Fruit fly (Drosophila melanogaster) whole organism: ENCODE measurements around the gene IFT57.

Experiments
- CG8478 ChIP-seq: fragments of >200 bp; optimal IDR thresholded peaks from 2 replicates; lab custom pipeline; 2018; ENCODE audit warnings: inconsistent platforms
- Dll ChIP-seq: fragments of >200 bp; optimal IDR thresholded peaks from 2 replicates; lab custom pipeline; 2017
- EcR ChIP-seq, 2 experiments: fragments of >200 bp; optimal IDR thresholded peaks; 2 replicates each; lab custom pipeline; 2017; ENCODE audit warnings: missing biosample characterization in 2 of 2, missing genetic modification characterization in 2 of 2, missing genetic modification reagents in 2 of 2
- pan ChIP-seq: fragments of >200 bp; optimal IDR thresholded peaks from 2 replicates; lab custom pipeline; 2017
- psq ChIP-seq: fragments of >200 bp; optimal IDR thresholded peaks from 2 replicates; lab custom pipeline; 2017
- usp ChIP-seq: fragments of >200 bp; optimal IDR thresholded peaks from 2 replicates; lab custom pipeline; 2017; ENCODE audit warnings: missing biosample characterization, missing genetic modification characterization, mixed read lengths

DNA sequence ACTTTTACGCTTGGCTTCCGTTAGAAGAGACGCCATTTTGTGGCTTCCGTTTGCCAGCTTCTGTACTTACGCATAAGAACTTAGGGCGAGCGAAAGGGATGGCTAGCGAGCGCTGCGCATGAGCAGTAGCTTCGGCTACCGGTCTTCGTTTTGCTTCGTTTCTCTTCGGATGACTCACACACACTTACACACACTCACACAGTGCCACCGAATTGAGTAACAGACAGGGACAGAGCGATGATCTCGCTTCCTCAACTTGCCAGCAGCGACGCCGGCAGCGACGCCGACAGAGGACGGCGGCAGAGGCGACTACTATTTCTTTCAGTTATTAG is 8.8 kb downstream of the IFT57 start:
- TF ChIP-seq pan (no peak), usp (no peak), psq (lab: Kevin White, UChicago) (no peak), Dll (lab: Kevin White, UChicago) (no peak), EcR (GFP tag; optimal IDR thresholded peaks at IDR 0.05; lab: Kevin White, UChicago) (no peak), CG8478 (lab: Kevin White, UChicago) (no peak)
